Fruit fly (Drosophila melanogaster) whole organism: Measurements from ENCODE around the gene Kr-h1.

Source experiments
- CG8478 ChIP-seq: fragments of >200 bp; optimal IDR thresholded peaks from 2 replicates; lab custom pipeline; 2018; ENCODE audit warnings: inconsistent platforms
- Dll ChIP-seq: fragments of >200 bp; optimal IDR thresholded peaks from 2 replicates; lab custom pipeline; 2017
- EcR ChIP-seq, 2 experiments: fragments of >200 bp; optimal IDR thresholded peaks; 2 replicates each; lab custom pipeline; 2017; ENCODE audit warnings: missing biosample characterization in 2 of 2, missing genetic modification characterization in 2 of 2, missing genetic modification reagents in 2 of 2
- pan ChIP-seq: fragments of >200 bp; optimal IDR thresholded peaks from 2 replicates; lab custom pipeline; 2017
- psq ChIP-seq: fragments of >200 bp; optimal IDR thresholded peaks from 2 replicates; lab custom pipeline; 2017
- usp ChIP-seq: fragments of >200 bp; optimal IDR thresholded peaks from 2 replicates; lab custom pipeline; 2017; ENCODE audit warnings: missing biosample characterization, missing genetic modification characterization, mixed read lengths

Gene Kr-h1

DNA sequence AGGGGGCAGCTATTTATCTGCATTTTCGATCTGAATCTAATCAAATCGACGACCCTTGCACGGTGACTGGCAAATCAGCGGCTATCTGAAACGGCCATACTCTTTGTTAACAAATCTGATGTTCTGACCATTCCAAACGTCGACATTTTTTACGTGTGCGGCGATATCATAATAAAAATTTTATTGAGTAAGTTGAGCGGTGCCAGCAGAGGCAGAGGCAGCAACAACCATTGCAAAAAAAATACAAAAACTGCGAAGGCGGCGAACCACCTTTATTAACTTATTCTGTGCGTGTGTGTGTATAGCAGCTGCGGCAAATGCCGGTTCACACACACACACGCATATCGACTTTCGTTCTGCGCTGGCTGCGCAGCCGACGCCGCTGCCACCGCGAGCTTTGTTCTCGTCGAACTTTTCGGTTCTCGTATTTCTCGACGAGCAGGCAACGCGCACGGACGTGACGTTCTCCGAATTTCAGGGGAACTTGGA, at the start of gene Kr-h1:
Gene Kr-h1, plus strand, starts transcription at position 447 of the 489 bp plus-strand sequence.
- TF ChIP-seq psq: no peak
- TF ChIP-seq Dll: no peak
- no peak for TF ChIP-seq pan (lab: Kevin White, UChicago)
- no peak for TF ChIP-seq EcR (GFP tag; optimal IDR thresholded peaks at IDR 0.05; lab: Kevin White, UChicago)
- TF ChIP-seq usp (GFP tag; lab: Kevin White, UChicago): no peak
- TF ChIP-seq CG8478 (lab: Kevin White, UChicago): no peak

DNA sequence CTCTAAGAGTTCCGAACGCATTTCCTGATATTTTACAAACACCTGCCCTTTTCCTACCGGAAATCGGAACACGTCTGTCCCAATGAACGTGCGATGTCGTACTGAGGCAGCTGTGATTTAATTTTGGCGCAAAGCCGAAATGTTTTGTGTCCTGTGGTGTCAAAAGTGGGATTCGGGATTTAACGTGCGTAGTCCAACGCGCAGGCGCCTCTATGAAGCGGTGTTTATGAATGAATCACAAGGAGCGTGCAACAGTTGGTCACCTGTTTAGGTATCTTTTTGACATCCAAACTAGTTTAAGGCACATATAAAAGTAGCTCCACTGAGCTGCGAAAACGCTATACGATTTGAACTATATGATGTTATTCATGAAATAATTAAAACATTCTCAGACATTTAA, 48.1 kb upstream of the Kr-h1 start, which contains the start of gene CG9109:
Gene CG9109, minus strand, starts transcription at position 80 of the 400 bp plus-strand sequence.
- TF ChIP-seq pan (lab: Kevin White, UChicago) (no peak), psq (no peak), CG8478 (lab: Kevin White, UChicago) (no peak)

dm6 chr2L:6035155-6035554, 47.2 kb upstream of the Kr-h1 start:
- TF ChIP-seq usp (GFP tag; lab: Kevin White, UChicago) (no peak), Dll (no peak), EcR (GFP tag; optimal IDR thresholded peaks at IDR 0.05; lab: Kevin White, UChicago) (no peak), psq (no peak), pan (lab: Kevin White, UChicago) (no peak), CG8478 (lab: Kevin White, UChicago) (no peak)

dm6 chr2L:6036710-6037109, 45.7 kb upstream of the Kr-h1 start, which contains the start of gene mtm:
mtm (minus strand) TSS chr2L:6037015.
- TF ChIP-seq usp (GFP tag; lab: Kevin White, UChicago): no peak
- TF ChIP-seq Dll: no peak
- TF ChIP-seq pan (lab: Kevin White, UChicago): no peak
- TF ChIP-seq CG8478 (lab: Kevin White, UChicago): no peak
- no peak for TF ChIP-seq EcR (GFP tag; optimal IDR thresholded peaks at IDR 0.05; lab: Kevin White, UChicago)
- no peak for TF ChIP-seq psq

- no peak for TF ChIP-seq usp (GFP tag; lab: Kevin White, UChicago)
- TF ChIP-seq psq: no peak
- no peak for TF ChIP-seq CG8478 (lab: Kevin White, UChicago)
- TF ChIP-seq EcR (GFP tag; optimal IDR thresholded peaks at IDR 0.05; lab: Kevin White, UChicago): no peak
- no peak for TF ChIP-seq pan (lab: Kevin White, UChicago)
- no peak for TF ChIP-seq Dll
Measured at dm6 chr2L:6037830-6038229, 44.6 kb upstream of the Kr-h1 start, which contains the start of the genes CG9117 and CG31643. CG9117 (minus strand) TSS chr2L:6037902. CG31643 (plus strand) TSS chr2L:6038117.

dm6 chr2L:6045484-6045883, 36.9 kb upstream of the Kr-h1 start:
- TF ChIP-seq psq (no peak), pan (lab: Kevin White, UChicago) (no peak)

DNA sequence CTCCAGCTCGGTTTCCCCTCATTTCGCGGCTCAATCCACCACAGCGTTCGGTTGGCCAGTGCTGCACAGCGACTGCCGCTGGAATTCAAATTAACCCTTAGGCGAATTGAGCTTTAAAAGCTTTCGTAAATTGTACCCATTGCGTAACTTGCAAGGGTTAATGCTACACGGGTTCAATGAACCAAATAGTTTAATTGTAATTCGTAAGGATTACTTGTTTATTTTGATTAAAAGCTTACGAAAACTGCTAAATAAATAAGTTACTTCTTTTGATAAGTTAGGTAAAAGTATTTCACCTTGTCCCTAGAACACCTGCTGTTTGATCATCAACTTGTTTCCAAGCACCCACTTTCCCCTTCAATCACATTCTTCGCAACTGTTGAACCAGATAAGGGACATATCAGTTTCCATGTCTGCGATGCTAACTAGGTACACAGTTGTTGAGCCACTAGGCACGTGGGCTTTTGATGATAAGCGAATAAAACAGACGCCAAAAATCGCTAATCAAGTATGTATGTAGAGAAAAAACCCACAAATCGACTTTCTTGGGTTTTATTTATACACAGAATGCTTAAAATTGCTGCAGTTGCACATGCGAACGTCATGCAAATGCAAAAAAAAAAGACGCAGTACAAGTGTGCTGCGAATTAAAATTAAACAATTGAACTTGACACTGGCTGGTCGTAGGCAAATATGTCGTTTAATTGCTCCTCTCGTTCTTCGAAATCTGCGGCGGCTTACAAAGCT, 36.3 kb upstream of the Kr-h1 start, which contains the start of gene Pfas:
Gene Pfas, minus strand, starts transcription at position 79 of the 747 bp plus-strand sequence.
- no peak for TF ChIP-seq psq
- TF ChIP-seq CG8478 (lab: Kevin White, UChicago): no peak
- no peak for TF ChIP-seq Dll
- TF ChIP-seq usp (GFP tag; lab: Kevin White, UChicago): no peak
- no peak for TF ChIP-seq pan (lab: Kevin White, UChicago)
- TF ChIP-seq EcR (GFP tag; optimal IDR thresholded peaks at IDR 0.05; lab: Kevin White, UChicago): no peak

- TF ChIP-seq usp (GFP tag; lab: Kevin White, UChicago): no peak
- TF ChIP-seq CG8478 (lab: Kevin White, UChicago): no peak
- no peak for TF ChIP-seq pan (lab: Kevin White, UChicago)
Measured at dm6 chr2L:6046865-6047264, 35.5 kb upstream of the Kr-h1 start.

- TF ChIP-seq pan (lab: Kevin White, UChicago) (no peak), CG8478 (lab: Kevin White, UChicago) (no peak), psq (no peak), usp (GFP tag; lab: Kevin White, UChicago) (no peak), Dll (no peak), EcR (GFP tag; optimal IDR thresholded peaks at IDR 0.05; lab: Kevin White, UChicago) (no peak)
Measured at dm6 chr2L:6047528-6048160, 34.8 kb upstream of the Kr-h1 start, which contains the start of gene IPIP. IPIP (plus strand) TSS chr2L:6048002.

- TF ChIP-seq pan (lab: Kevin White, UChicago) (no peak), Dll (no peak), usp (GFP tag; lab: Kevin White, UChicago) (no peak), psq (no peak), CG8478 (lab: Kevin White, UChicago) (no peak), EcR (GFP tag; optimal IDR thresholded peaks at IDR 0.05; lab: Kevin White, UChicago) (no peak)
Measured at dm6 chr2L:6048542-6048941, 33.9 kb upstream of the Kr-h1 start, which contains the start of the genes CG34179 and slmo. CG34179 (minus strand) TSS chr2L:6048706. slmo (minus strand) TSS chr2L:6048706.

DNA sequence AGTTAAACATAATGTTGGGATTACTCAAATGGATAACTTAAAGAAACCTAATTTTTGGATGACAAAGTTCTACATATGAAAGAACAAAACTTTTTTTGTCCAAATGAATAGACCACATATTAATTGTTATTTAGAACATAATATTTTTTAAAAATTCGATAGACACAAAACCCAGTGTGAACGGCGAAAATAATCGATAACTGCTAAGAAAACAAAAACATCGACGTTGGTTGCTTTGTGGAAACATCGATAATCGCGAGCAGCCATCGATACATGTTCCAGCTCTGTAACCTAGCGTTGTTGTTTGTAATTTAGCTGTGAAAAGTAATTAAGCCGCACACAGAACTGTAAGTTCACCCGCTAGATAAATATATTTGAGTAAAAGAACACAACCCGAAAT, 31.8 kb upstream of the Kr-h1 start, which contains the start of gene CG9135:
Gene CG9135, plus strand, starts transcription at position 226 of the 400 bp plus-strand sequence.
- TF ChIP-seq CG8478 (lab: Kevin White, UChicago) (no peak), Dll (no peak), psq (no peak)

DNA sequence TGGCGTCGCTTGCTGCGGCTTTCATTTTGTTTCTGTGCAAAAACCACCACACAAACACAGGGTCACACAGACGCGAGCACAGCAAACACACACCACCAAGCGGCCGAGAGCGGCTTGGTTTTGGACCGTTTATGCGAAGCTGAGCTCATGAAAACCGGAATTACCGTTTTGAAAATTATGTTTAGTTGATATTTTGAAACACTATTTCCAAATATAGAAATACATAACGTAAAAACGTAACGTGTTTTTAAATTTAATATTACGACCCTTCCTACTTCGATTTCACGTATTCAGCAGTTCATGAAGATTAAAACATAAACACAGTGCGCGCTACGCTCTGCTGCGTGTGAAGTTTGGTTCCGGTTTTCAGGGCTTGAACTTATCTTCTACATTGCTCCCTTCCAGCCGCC, 31.2 kb upstream of the Kr-h1 start:
- no peak for TF ChIP-seq usp (GFP tag; lab: Kevin White, UChicago)
- no peak for TF ChIP-seq CG8478 (lab: Kevin White, UChicago)
- no peak for TF ChIP-seq psq
- TF ChIP-seq pan (lab: Kevin White, UChicago): no peak
- no peak for TF ChIP-seq EcR (GFP tag; optimal IDR thresholded peaks at IDR 0.05; lab: Kevin White, UChicago)
- TF ChIP-seq Dll: no peak
